Fruit fly (Drosophila melanogaster) whole organism, prepupa: Measurements from ENCODE around the gene CG4520.

Experiments used
- Blimp-1 ChIP-seq: fragments of 200-800 bp; sonication (Bioruptor generic); optimal IDR thresholded peaks from 3 replicates; lab custom pipeline; 2017; ENCODE audit warnings: missing biosample characterization, missing genetic modification characterization, mild to moderate bottlenecking, moderate library complexity, missing genetic modification reagents
- CG11294 ChIP-seq: fragments of 200-800 bp; sonication (Bioruptor generic); IDR thresholded peaks from 2 replicates; pipeline ENCODE4 v1.3.6; 2022; ENCODE audit warnings: missing biosample characterization, missing genetic modification characterization
- CG15336 ChIP-seq: fragments of 200-800 bp; sonication (Bioruptor generic); IDR thresholded peaks from 2 replicates; pipeline ENCODE4 v1.3.6; 2022; ENCODE audit warnings: missing biosample characterization, missing genetic modification characterization
- CG1621 ChIP-seq: fragments of 200-800 bp; sonication (Bioruptor generic); optimal IDR thresholded peaks from 3 replicates; lab custom pipeline; 2018; ENCODE audit warnings: missing biosample characterization, mild to moderate bottlenecking, missing genetic modification characterization
- CG3032 ChIP-seq: fragments of 200-800 bp; optimal IDR thresholded peaks from 2 replicates; lab custom pipeline; 2019; ENCODE audit warnings: missing biosample characterization, mild to moderate bottlenecking, missing genetic modification characterization, moderate library complexity
- CG31627 ChIP-seq: fragments of 200-800 bp; sonication (Bioruptor generic); optimal IDR thresholded peaks from 3 replicates; lab custom pipeline; 2016; ENCODE audit warnings: missing biosample characterization, missing genetic modification characterization
- CG32006 ChIP-seq: fragments of 200-800 bp; sonication (Bioruptor generic); optimal IDR thresholded peaks from 3 replicates; lab custom pipeline; 2017; ENCODE audit warnings: missing biosample characterization, mild to moderate bottlenecking, missing genetic modification characterization
- CG34406 ChIP-seq: fragments of 200-800 bp; sonication (Bioruptor generic); optimal IDR thresholded peaks from 3 replicates; lab custom pipeline; 2016; ENCODE audit warnings: missing biosample characterization, missing genetic modification characterization
- CG3919 ChIP-seq: fragments of 200-800 bp; sonication (Bioruptor generic); optimal IDR thresholded peaks from 3 replicates; lab custom pipeline; 2016; ENCODE audit warnings: missing biosample characterization, missing genetic modification characterization
- CG4318 ChIP-seq: fragments of 200-800 bp; sonication (Bioruptor generic); optimal IDR thresholded peaks from 3 replicates; lab custom pipeline; 2017; ENCODE audit warnings: missing biosample characterization, mild to moderate bottlenecking, missing genetic modification characterization
- CG6163 ChIP-seq: fragments of 200-800 bp; sonication (Bioruptor generic); IDR thresholded peaks from 3 replicates; pipeline ENCODE4 v1.3.6; 2022; ENCODE audit warnings: missing biosample characterization, missing genetic modification characterization
- CG6276 ChIP-seq: fragments of 200-800 bp; sonication (Bioruptor generic); optimal IDR thresholded peaks from 2 replicates; lab custom pipeline; 2017; ENCODE audit warnings: missing biosample characterization, mild to moderate bottlenecking, missing genetic modification characterization
- CG6854 ChIP-seq: fragments of 200-800 bp; sonication (Bioruptor generic); optimal IDR thresholded peaks from 2 replicates; lab custom pipeline; 2017; ENCODE audit warnings: missing biosample characterization, mild to moderate bottlenecking, missing genetic modification characterization
- CG7368 ChIP-seq: fragments of 200-800 bp; sonication (Bioruptor generic); optimal IDR thresholded peaks from 3 replicates; lab custom pipeline; 2016; ENCODE audit warnings: missing biosample characterization, missing genetic modification characterization
- CG8632 ChIP-seq: fragments of 200-800 bp; sonication (Bioruptor generic); optimal IDR thresholded peaks from 3 replicates; lab custom pipeline; 2016; ENCODE audit warnings: missing biosample characterization, missing genetic modification characterization
- Ets21C ChIP-seq: fragments of 200-800 bp; sonication (Bioruptor generic); optimal IDR thresholded peaks from 3 replicates; lab custom pipeline; 2016; ENCODE audit warnings: missing biosample characterization, missing genetic modification characterization
- Ets96B ChIP-seq: fragments of 200-800 bp; optimal IDR thresholded peaks from 2 replicates; lab custom pipeline; 2019; ENCODE audit warnings: missing biosample characterization, mild to moderate bottlenecking, missing genetic modification characterization, moderate library complexity
- Hr38 ChIP-seq: sonication (Bioruptor generic); optimal IDR thresholded peaks from 2 replicates; lab custom pipeline; 2016; ENCODE audit warnings: missing biosample characterization, missing genetic modification characterization
- Hr39 ChIP-seq: fragments of 200-800 bp; sonication (Bioruptor generic); optimal IDR thresholded peaks from 2 replicates; lab custom pipeline; 2016; ENCODE audit warnings: missing biosample characterization, missing genetic modification characterization
- Hr4 ChIP-seq: fragments of 200-800 bp; sonication (Bioruptor generic); optimal IDR thresholded peaks from 3 replicates; lab custom pipeline; 2016; ENCODE audit warnings: missing biosample characterization, missing genetic modification characterization
- Lpt ChIP-seq: fragments of 200-800 bp; sonication (Bioruptor generic); optimal IDR thresholded peaks from 3 replicates; lab custom pipeline; 2016; ENCODE audit warnings: missing biosample characterization, missing genetic modification characterization
- OdsH ChIP-seq: fragments of 200-800 bp; sonication (Bioruptor generic); optimal IDR thresholded peaks from 3 replicates; lab custom pipeline; 2016; ENCODE audit warnings: missing biosample characterization, missing genetic modification characterization
- Smox ChIP-seq: fragments of 200-800 bp; sonication (Bioruptor generic); optimal IDR thresholded peaks from 3 replicates; lab custom pipeline; 2016; ENCODE audit warnings: missing biosample characterization, missing genetic modification characterization
- Sox102F ChIP-seq: fragments of 200-800 bp; sonication (Bioruptor generic); optimal IDR thresholded peaks from 2 replicates; lab custom pipeline; 2016; ENCODE audit warnings: missing biosample characterization, mild to moderate bottlenecking, missing genetic modification characterization
- Sox14 ChIP-seq: fragments of 200-800 bp; sonication (Bioruptor generic); optimal IDR thresholded peaks from 3 replicates; lab custom pipeline; 2016; ENCODE audit warnings: missing biosample characterization, missing genetic modification characterization
- acj6 ChIP-seq: fragments of 200-800 bp; sonication (Bioruptor generic); optimal IDR thresholded peaks from 3 replicates; lab custom pipeline; 2016; ENCODE audit warnings: missing biosample characterization, missing genetic modification characterization
- dsx ChIP-seq: fragments of 200-800 bp; optimal IDR thresholded peaks from 3 replicates; lab custom pipeline; 2019; ENCODE audit warnings: missing biosample characterization, mild to moderate bottlenecking, missing genetic modification characterization, moderate library complexity; ENCODE audit not compliant: poor library complexity, severe bottlenecking
- esn ChIP-seq: fragments of 200-800 bp; sonication (Bioruptor generic); optimal IDR thresholded peaks from 2 replicates; lab custom pipeline; 2016; ENCODE audit warnings: missing biosample characterization, mild to moderate bottlenecking, missing genetic modification characterization, moderate library complexity
- fd59A ChIP-seq: fragments of 200-800 bp; sonication (Bioruptor generic); optimal IDR thresholded peaks from 2 replicates; lab custom pipeline; 2017; ENCODE audit warnings: missing biosample characterization, mild to moderate bottlenecking, missing genetic modification characterization, missing genetic modification reagents
- fd85E ChIP-seq: fragments of 200-800 bp; sonication (Bioruptor generic); optimal IDR thresholded peaks from 3 replicates; lab custom pipeline; 2016; ENCODE audit warnings: missing biosample characterization, missing genetic modification characterization
- lz ChIP-seq: fragments of 200-800 bp; sonication (Bioruptor generic); optimal IDR thresholded peaks from 3 replicates; lab custom pipeline; 2016; ENCODE audit warnings: missing biosample characterization, missing genetic modification characterization
- salr ChIP-seq, 2 experiments: fragments of 200-800 bp; sonication (Bioruptor generic); optimal IDR thresholded peaks; 3 replicates each; lab custom pipeline; 2016 to 2018; ENCODE audit warnings: missing biosample characterization in 2 of 2, missing genetic modification characterization in 2 of 2, mild to moderate bottlenecking in 1 of 2
- svp ChIP-seq: fragments of 200-800 bp; sonication (Bioruptor generic); peaks from one replicate; lab custom pipeline; 2016; ENCODE audit warnings: missing biosample characterization, missing genetic modification characterization

CG4520 gene

dm6 chr3R:15716485-15716884, 28.0 kb upstream of the CG4520 start, which contains the start of gene CG31294:
Gene CG31294 (minus strand): TSS chr3R:15716585.
- no peak for TF ChIP-seq CG7368 (GFP tag; lab: Kevin White, UChicago)
- no peak for TF ChIP-seq dsx
- TF ChIP-seq OdsH (GFP tag; lab: Kevin White, UChicago) = no peak
- TF ChIP-seq CG6276 (GFP tag; lab: Kevin White, UChicago) = no peak
- TF ChIP-seq CG32006 (GFP tag; lab: Kevin White, UChicago) = no peak
- no peak for TF ChIP-seq salr (GFP tag; optimal IDR thresholded peaks at IDR 0.05; lab: Kevin White, UChicago)
- no peak for TF ChIP-seq Sox14 (GFP tag; lab: Kevin White, UChicago)

- TF ChIP-seq Ets96B (tag; lab: Kevin White, UChicago) (no peak), CG3032 (tag; lab: Kevin White, UChicago) (no peak), fd59A (GFP tag; lab: Kevin White, UChicago) (no peak), CG6854 (no peak), CG6163 (GFP tag; lab: Robert Waterston, UW) (no peak), CG4318 (GFP tag; lab: Kevin White, UChicago) (no peak), acj6 (GFP tag; lab: Kevin White, UChicago) (no peak), svp (GFP tag; lab: Kevin White, UChicago) (no peak), Sox102F (GFP tag; lab: Kevin White, UChicago) (no peak), CG11294 (GFP tag; lab: Robert Waterston, UW) (no peak), Ets21C (GFP tag; lab: Kevin White, UChicago) (no peak)
Measured at dm6 chr3R:15730629-15731028, 13.8 kb upstream of the CG4520 start.

- TF ChIP-seq CG34406 (no peak), Smox (GFP tag; lab: Kevin White, UChicago) (no peak), Hr39 (GFP tag; lab: Kevin White, UChicago) (no peak), lz (GFP tag; lab: Kevin White, UChicago) (no peak), CG8632 (no peak), svp (GFP tag; lab: Kevin White, UChicago) (no peak)
- TF ChIP-seq, all 60 proteins: peak for 0
Measured at dm6 chr3R:15731446-15731845, 13.0 kb upstream of the CG4520 start, which contains the start of gene CG34274. Gene CG34274 (plus strand): TSS chr3R:15731746.

- TF ChIP-seq Hr4 (GFP tag; lab: Kevin White, UChicago) (no peak), Lpt (GFP tag; lab: Kevin White, UChicago) (no peak), CG32006 (GFP tag; lab: Kevin White, UChicago) (no peak), dsx (no peak), CG1621 (tag; lab: Kevin White, UChicago) (no peak), CG4318 (GFP tag; lab: Kevin White, UChicago) (no peak)
Measured at dm6 chr3R:15762815-15763214, 18.4 kb downstream of the CG4520 start, which contains the start of gene CG12784. Gene CG12784 (plus strand): TSS chr3R:15763115.

- no peak for TF ChIP-seq dsx
- TF ChIP-seq lz (GFP tag; lab: Kevin White, UChicago) = no peak
- TF ChIP-seq fd59A (GFP tag; lab: Kevin White, UChicago) = no peak
- no peak for TF ChIP-seq CG11294 (GFP tag; lab: Robert Waterston, UW)
- no peak for TF ChIP-seq CG32006 (GFP tag; lab: Kevin White, UChicago)
- TF ChIP-seq CG8632 = no peak
- no peak for TF ChIP-seq CG15336 (GFP tag; lab: Robert Waterston, UW)
- no peak for TF ChIP-seq CG31627 (GFP tag; lab: Kevin White, UChicago)
- no peak for TF ChIP-seq fd85E (GFP tag; lab: Kevin White, UChicago)
- TF ChIP-seq Sox14 (GFP tag; lab: Kevin White, UChicago) = no peak
- TF ChIP-seq CG6163 (GFP tag; lab: Robert Waterston, UW) = no peak
- no peak for TF ChIP-seq Blimp-1 (GFP tag; lab: Kevin White, UChicago)
- no peak for TF ChIP-seq CG3919 (GFP tag; lab: Kevin White, UChicago)
- no peak for TF ChIP-seq OdsH (GFP tag; lab: Kevin White, UChicago)
- TF ChIP-seq Hr38 (GFP tag; lab: Kevin White, UChicago) = no peak
- no peak for TF ChIP-seq esn
Measured at dm6 chr3R:15767338-15767737, 22.9 kb downstream of the CG4520 start, which contains the start of gene CG5623. Gene CG5623 (minus strand): TSS chr3R:15767438.
